Worm (Caenorhabditis elegans) whole organism, early embryonic: Measurements from ENCODE around the gene R04E5.8.

ENCODE experiments used
- F13C5.2 ChIP-seq: sonication (generic microtip); optimal IDR thresholded peaks from 2 replicates; lab custom pipeline; 2017; ENCODE audit warnings: mild to moderate bottlenecking, missing genetic modification characterization, inconsistent platforms, missing compliant biosample characterization
- ama-1 ChIP-seq: fragments of 150-350 bp; optimal IDR thresholded peaks from 2 replicates; lab custom pipeline; 2014
- ceh-13 ChIP-seq: fragments of 200-800 bp; sonication (Bioruptor generic); optimal IDR thresholded peaks from 2 replicates; lab custom pipeline; 2018; ENCODE audit warnings: mild to moderate bottlenecking, missing genetic modification characterization, missing compliant biosample characterization
- flt-1 ChIP-seq: fragments of 200-800 bp; sonication (Bioruptor generic); IDR thresholded peaks from 2 replicates; pipeline ENCODE4 v1.3.6; 2022; ENCODE audit warnings: missing genetic modification characterization, missing compliant biosample characterization
- hmg-4 ChIP-seq: fragments of 200-800 bp; sonication (Bioruptor generic); optimal IDR thresholded peaks from 2 replicates; lab custom pipeline; 2018; ENCODE audit warnings: mild to moderate bottlenecking, missing genetic modification characterization, missing compliant biosample characterization
- pes-1 ChIP-seq: fragments of 200-800 bp; sonication (Bioruptor generic); IDR thresholded peaks from 2 replicates; pipeline ENCODE4 v1.3.6; 2022; ENCODE audit warnings: missing genetic modification reagents, missing genetic modification characterization, missing compliant biosample characterization
- tbx-11 ChIP-seq: fragments of 200-800 bp; sonication (Bioruptor generic); IDR thresholded peaks from 2 replicates; pipeline ENCODE4 v1.3.6; 2022; ENCODE audit warnings: missing genetic modification characterization, missing compliant biosample characterization
- tbx-37 ChIP-seq: fragments of 200-800 bp; sonication (Bioruptor generic); conservative IDR thresholded peaks from 2 replicates; pipeline ENCODE4 v1.3.6; 2022; ENCODE audit warnings: missing genetic modification reagents, missing genetic modification characterization, missing compliant biosample characterization

- no peak for TF ChIP-seq flt-1
- no peak for TF ChIP-seq ama-1 (lab: Kevin White, UChicago)
- TF ChIP-seq hmg-4 (GFP tag; lab: Kevin White, UChicago): no peak
- no peak for TF ChIP-seq ceh-13
- no peak for TF ChIP-seq pes-1
- no peak for TF ChIP-seq tbx-37
- TF ChIP-seq F13C5.2 (tag; lab: Kevin White, UChicago): no peak
- TF ChIP-seq tbx-11: no peak
These were observed 35.6 kb downstream of the R04E5.8 start for ce11 chrX:8770316-8770715.
